Fruit fly (Drosophila melanogaster) whole organism, embryonic: ENCODE results near the gene CG14721.

ENCODE experiments used
- Ada2b ChIP-seq: fragments of 200-800 bp; sonication (Bioruptor generic); IDR thresholded peaks from 2 replicates; pipeline ENCODE4 v1.3.6; 2022; ENCODE audit warnings: missing biosample characterization, missing genetic modification characterization
- CG11456 ChIP-seq: fragments of 200-800 bp; sonication (Bioruptor generic); IDR thresholded peaks from 3 replicates; pipeline ENCODE4 v1.3.6; 2022; ENCODE audit warnings: missing biosample characterization, missing genetic modification characterization
- CG11696 ChIP-seq: fragments of 200-800 bp; sonication (Bioruptor generic); IDR thresholded peaks from 2 replicates; pipeline ENCODE4 v1.3.6; 2022; ENCODE audit warnings: missing biosample characterization, missing genetic modification characterization
- CG13287 ChIP-seq: fragments of 200-800 bp; sonication (Bioruptor generic); IDR thresholded peaks from 2 replicates; pipeline ENCODE4 v1.3.6; 2022; ENCODE audit warnings: missing biosample characterization, missing genetic modification characterization; ENCODE audit not compliant: partially characterized antibody
- CG13775 ChIP-seq: fragments of 200-800 bp; sonication (Bioruptor generic); optimal IDR thresholded peaks from 3 replicates; lab custom pipeline; 2017; ENCODE audit warnings: missing biosample characterization, mild to moderate bottlenecking, missing genetic modification characterization
- CG14710 ChIP-seq: fragments of 200-800 bp; sonication (Bioruptor generic); optimal IDR thresholded peaks from 3 replicates; lab custom pipeline; 2019; ENCODE audit warnings: missing biosample characterization, mild to moderate bottlenecking, missing genetic modification characterization, moderate library complexity
- CG14860 ChIP-seq: fragments of 200-800 bp; sonication (Bioruptor generic); IDR thresholded peaks from 3 replicates; pipeline ENCODE4 v1.3.6; 2022; ENCODE audit warnings: missing biosample characterization, missing genetic modification characterization; ENCODE audit not compliant: partially characterized antibody
- CG15514 ChIP-seq: fragments of 200-800 bp; sonication (Bioruptor generic); optimal IDR thresholded peaks from 3 replicates; lab custom pipeline; 2017; ENCODE audit warnings: missing biosample characterization, missing genetic modification characterization, mild to moderate bottlenecking, moderate library complexity, missing genetic modification reagents
- CG16813 ChIP-seq: fragments of 200-800 bp; sonication (Bioruptor generic); IDR thresholded peaks from 3 replicates; pipeline ENCODE4 v1.3.6; 2022; ENCODE audit warnings: missing biosample characterization, missing genetic modification characterization; ENCODE audit not compliant: partially characterized antibody
- CG17186 ChIP-seq: fragments of 200-800 bp; sonication (Bioruptor generic); optimal IDR thresholded peaks from 3 replicates; lab custom pipeline; 2017; ENCODE audit warnings: missing biosample characterization, missing genetic modification reagents, missing genetic modification characterization
- CG31441 ChIP-seq: fragments of 200-800 bp; sonication (Bioruptor generic); IDR thresholded peaks from 2 replicates; pipeline ENCODE4 v1.3.6; 2022; ENCODE audit warnings: missing biosample characterization, missing genetic modification characterization
- CG3281 ChIP-seq: fragments of 200-800 bp; sonication (Bioruptor generic); optimal IDR thresholded peaks from 3 replicates; lab custom pipeline; 2017; ENCODE audit warnings: missing biosample characterization, mild to moderate bottlenecking, missing genetic modification characterization
- CG34224 ChIP-seq: fragments of 200-800 bp; sonication (Bioruptor generic); IDR thresholded peaks from 3 replicates; pipeline ENCODE4 v1.3.6; 2022; ENCODE audit warnings: missing biosample characterization, missing genetic modification characterization; ENCODE audit not compliant: partially characterized antibody
- CG3847 ChIP-seq: fragments of 200-800 bp; sonication (Bioruptor generic); IDR thresholded peaks from 2 replicates; pipeline ENCODE4 v1.3.6; 2022; ENCODE audit warnings: missing biosample characterization, missing genetic modification characterization
- CG4617 ChIP-seq: fragments of 200-800 bp; sonication (Bioruptor generic); optimal IDR thresholded peaks from 3 replicates; lab custom pipeline; 2016; ENCODE audit warnings: missing biosample characterization, missing genetic modification characterization, borderline replicate concordance
- CG6791 ChIP-seq: fragments of 200-800 bp; sonication (Bioruptor generic); IDR thresholded peaks from 3 replicates; pipeline ENCODE4 v1.3.6; 2022; ENCODE audit warnings: missing biosample characterization, missing genetic modification characterization; ENCODE audit not compliant: partially characterized antibody
- CG9876 ChIP-seq: fragments of 200-800 bp; sonication (Bioruptor generic); optimal IDR thresholded peaks from 2 replicates; lab custom pipeline; 2016; ENCODE audit warnings: missing biosample characterization, missing genetic modification characterization
- CTCF ChIP-seq: fragments of 200-800 bp; sonication (Bioruptor generic); optimal IDR thresholded peaks from 2 replicates; lab custom pipeline; 2017; ENCODE audit warnings: missing biosample characterization, mild to moderate bottlenecking, missing genetic modification characterization, moderate library complexity
- Dll ChIP-seq: fragments of 200-800 bp; sonication (Bioruptor generic); IDR thresholded peaks from 4 replicates; pipeline ENCODE4 v1.3.6; 2022; ENCODE audit warnings: missing biosample characterization, missing genetic modification characterization; ENCODE audit not compliant: partially characterized antibody
- Dp ChIP-seq: fragments of 200-800 bp; sonication (Bioruptor generic); optimal IDR thresholded peaks from 2 replicates; lab custom pipeline; 2018; ENCODE audit warnings: missing biosample characterization, mild to moderate bottlenecking, missing genetic modification characterization, moderate library complexity
- Dref ChIP-seq: fragments of 200-800 bp; sonication (Bioruptor generic); IDR thresholded peaks from 2 replicates; pipeline ENCODE4 v1.3.6; 2022; ENCODE audit warnings: missing biosample characterization, missing genetic modification characterization
- Ets65A ChIP-seq: fragments of 200-800 bp; sonication (Bioruptor generic); peaks from one replicate; lab custom pipeline; 2016; ENCODE audit warnings: missing biosample characterization, missing genetic modification characterization
- Ets97D ChIP-seq: fragments of 200-800 bp; sonication (Bioruptor generic); optimal IDR thresholded peaks from 3 replicates; lab custom pipeline; 2016; ENCODE audit warnings: missing biosample characterization, missing genetic modification characterization
- HLH4C ChIP-seq: fragments of 200-800 bp; sonication (Bioruptor generic); IDR thresholded peaks from 3 replicates; pipeline ENCODE4 v1.3.6; 2022; ENCODE audit warnings: missing biosample characterization, missing genetic modification characterization; ENCODE audit not compliant: partially characterized antibody
- HmgZ ChIP-seq: fragments of 200-800 bp; sonication (Bioruptor generic); optimal IDR thresholded peaks from 2 replicates; lab custom pipeline; 2018; ENCODE audit warnings: missing biosample characterization, mild to moderate bottlenecking, missing genetic modification characterization
- MESR4 ChIP-seq: fragments of 200-800 bp; sonication (Bioruptor generic); optimal IDR thresholded peaks from 2 replicates; lab custom pipeline; 2018; ENCODE audit warnings: missing biosample characterization, mild to moderate bottlenecking, missing genetic modification characterization, moderate library complexity
- Med ChIP-seq: fragments of 200-800 bp; sonication (Bioruptor generic); peaks from one replicate; lab custom pipeline; 2016; ENCODE audit warnings: missing biosample characterization, missing genetic modification characterization, mild to moderate bottlenecking, inconsistent platforms, moderate library complexity
- Scr ChIP-seq: fragments of 200-800 bp; sonication (Bioruptor generic); IDR thresholded peaks from 2 replicates; pipeline ENCODE4 v1.3.6; 2022; ENCODE audit warnings: missing biosample characterization, missing genetic modification characterization; ENCODE audit not compliant: partially characterized antibody
- Sry-δ ChIP-seq: fragments of 200-800 bp; sonication (Bioruptor generic); optimal IDR thresholded peaks from 2 replicates; lab custom pipeline; 2016; ENCODE audit warnings: missing biosample characterization, missing genetic modification characterization
- YL-1 ChIP-seq: fragments of 200-800 bp; sonication (Bioruptor generic); optimal IDR thresholded peaks from 3 replicates; lab custom pipeline; 2017; ENCODE audit warnings: missing biosample characterization, mild to moderate bottlenecking, missing genetic modification characterization
- ato ChIP-seq: fragments of 200-800 bp; sonication (Bioruptor generic); IDR thresholded peaks from 2 replicates; pipeline ENCODE4 v1.3.6; 2022; ENCODE audit warnings: missing biosample characterization, missing genetic modification characterization; ENCODE audit not compliant: partially characterized antibody
- bbx ChIP-seq: fragments of 200-800 bp; sonication (Bioruptor generic); IDR thresholded peaks from 2 replicates; pipeline ENCODE4 v1.3.6; 2022; ENCODE audit warnings: missing biosample characterization, missing genetic modification characterization; ENCODE audit not compliant: partially characterized antibody
- gcm2 ChIP-seq: fragments of 200-800 bp; sonication (Bioruptor generic); optimal IDR thresholded peaks from 2 replicates; lab custom pipeline; 2016; ENCODE audit warnings: missing biosample characterization, missing genetic modification characterization
- hb ChIP-seq: fragments of 200-800 bp; sonication (Bioruptor generic); IDR thresholded peaks from 3 replicates; pipeline ENCODE4 v1.3.6; 2022; ENCODE audit warnings: missing biosample characterization, missing genetic modification characterization; ENCODE audit not compliant: partially characterized antibody
- klu ChIP-seq: fragments of 200-800 bp; sonication (Bioruptor generic); IDR thresholded peaks from 2 replicates; pipeline ENCODE4 v1.3.6; 2022; ENCODE audit warnings: missing biosample characterization, missing genetic modification characterization
- mam ChIP-seq: fragments of 200-800 bp; sonication (Bioruptor generic); optimal IDR thresholded peaks from 3 replicates; lab custom pipeline; 2016; ENCODE audit warnings: missing biosample characterization, missing genetic modification characterization
- mld ChIP-seq: fragments of 200-800 bp; sonication (Bioruptor generic); IDR thresholded peaks from 3 replicates; pipeline ENCODE4 v1.3.6; 2022; ENCODE audit warnings: missing biosample characterization, missing genetic modification characterization; ENCODE audit not compliant: partially characterized antibody
- nmo ChIP-seq: fragments of 200-800 bp; sonication (Bioruptor generic); optimal IDR thresholded peaks from 2 replicates; lab custom pipeline; 2018; ENCODE audit warnings: missing biosample characterization, mild to moderate bottlenecking, missing genetic modification characterization, moderate library complexity
- org-1 ChIP-seq: fragments of 200-800 bp; sonication (Bioruptor generic); optimal IDR thresholded peaks from 2 replicates; lab custom pipeline; 2017; ENCODE audit warnings: missing biosample characterization, missing genetic modification characterization
- phol ChIP-seq: fragments of 200-800 bp; sonication (Bioruptor generic); optimal IDR thresholded peaks from 3 replicates; lab custom pipeline; 2018; ENCODE audit warnings: missing biosample characterization, mild to moderate bottlenecking, missing genetic modification characterization, moderate library complexity
- ro ChIP-seq: fragments of 200-800 bp; sonication (Bioruptor generic); IDR thresholded peaks from 2 replicates; pipeline ENCODE4 v1.3.6; 2022; ENCODE audit warnings: missing biosample characterization, missing genetic modification characterization
- sens ChIP-seq: fragments of 200-800 bp; sonication (Bioruptor generic); peaks from one replicate; lab custom pipeline; 2016; ENCODE audit warnings: missing biosample characterization, missing genetic modification characterization
- sima ChIP-seq: fragments of 200-800 bp; sonication (Bioruptor generic); optimal IDR thresholded peaks from 2 replicates; lab custom pipeline; 2016; ENCODE audit warnings: missing biosample characterization, missing genetic modification characterization
- slbo ChIP-seq: fragments of 200-800 bp; sonication (Bioruptor generic); IDR thresholded peaks from 2 replicates; pipeline ENCODE4 v1.3.6; 2022; ENCODE audit warnings: missing biosample characterization, missing genetic modification characterization
- tna ChIP-seq: fragments of 200-800 bp; sonication (Bioruptor generic); IDR thresholded peaks from 2 replicates; pipeline ENCODE4 v1.3.6; 2022; ENCODE audit warnings: missing biosample characterization, missing genetic modification characterization; ENCODE audit not compliant: partially characterized antibody
- vnd ChIP-seq: fragments of 200-800 bp; sonication (Bioruptor generic); IDR thresholded peaks from 3 replicates; pipeline ENCODE4 v1.3.6; 2022; ENCODE audit warnings: missing biosample characterization, missing genetic modification characterization; ENCODE audit not compliant: partially characterized antibody
- zen2 ChIP-seq: fragments of 200-800 bp; sonication (Bioruptor generic); IDR thresholded peaks from 3 replicates; pipeline ENCODE4 v1.3.6; 2022; ENCODE audit warnings: missing biosample characterization, missing genetic modification characterization; ENCODE audit not compliant: partially characterized antibody

CG14721 gene

dm6 chr3R:11749297-11750293 lies 14.3 kb downstream of the CG14721 start, which contains the start of gene CG6923 (continued):
- TF ChIP-seq CG14710 (tag; lab: Kevin White, UChicago) = peak; percentile 21
- TF ChIP-seq bbx (GFP tag; lab: Robert Waterston, UW) = peak; percentile 89
- TF ChIP-seq ato (GFP tag; lab: Robert Waterston, UW) = peak; percentile 62
- peak; percentile 79 for TF ChIP-seq CG14860 (GFP tag; lab: Robert Waterston, UW)
- no peak for TF ChIP-seq ro (GFP tag; lab: Robert Waterston, UW)
- no peak for TF ChIP-seq gcm2
- TF ChIP-seq CG16813 (GFP tag; lab: Robert Waterston, UW) = peak; percentile 86
- peak; percentile 7 for TF ChIP-seq MESR4 (GFP tag; lab: Kevin White, UChicago)
- TF ChIP-seq vnd = peak; percentile 85
- TF ChIP-seq tna = peak; percentile 80
- TF ChIP-seq mld = peak; percentile 84; the same call in 2 of the 3 replicates
- no peak for TF ChIP-seq CG9876 (GFP tag; lab: Kevin White, UChicago)
- peak; percentile 79 for TF ChIP-seq CG13287
- peak; percentile 74 for TF ChIP-seq Med (GFP tag; lab: Kevin White, UChicago)
- no peak for TF ChIP-seq CG11696 (GFP tag; lab: Robert Waterston, UW)
- no peak for TF ChIP-seq org-1 (GFP tag; lab: Kevin White, UChicago)
- TF ChIP-seq Dp = peak; percentile 80
- TF ChIP-seq klu (GFP tag; lab: Robert Waterston, UW) = no peak
- peak; percentile 62 for TF ChIP-seq Dref
- TF ChIP-seq Ada2b (GFP tag; lab: Robert Waterston, UW) = no peak
- no peak for TF ChIP-seq CTCF (GFP tag; lab: Kevin White, UChicago)
- TF ChIP-seq CG34224 (GFP tag; lab: Robert Waterston, UW) = peak; percentile 74
- TF ChIP-seq CG3847 = peak; percentile 25; the same call in 1 of the 2 replicates
- peak; percentile 66 for TF ChIP-seq Ets65A
- no peak for TF ChIP-seq CG11456
- TF ChIP-seq mam (GFP tag; lab: Kevin White, UChicago) = peak; percentile 20
- peak; percentile 84 for TF ChIP-seq Sry-δ (GFP tag; lab: Kevin White, UChicago)
- peak; percentile 35 for TF ChIP-seq CG17186
- peak; percentile 25; the same call in 1 of the 2 replicates for TF ChIP-seq slbo (GFP tag; lab: Robert Waterston, UW)
- TF ChIP-seq HLH4C (GFP tag; lab: Robert Waterston, UW) = peak; percentile 85
- TF ChIP-seq CG4617 = peak; percentile 51
- peak; percentile 59 for TF ChIP-seq Ets97D
- TF ChIP-seq Dll (GFP tag; lab: Robert Waterston, UW) = peak; percentile 86
- peak; percentile 31 for TF ChIP-seq CG13775
- TF ChIP-seq Scr (GFP tag; lab: Robert Waterston, UW) = peak; percentile 87
- peak; percentile 82 for TF ChIP-seq zen2 (GFP tag; lab: Robert Waterston, UW)
- peak; percentile 45 for TF ChIP-seq HmgZ (tag; lab: Kevin White, UChicago)
- peak; percentile 4 for TF ChIP-seq YL-1 (GFP tag; lab: Kevin White, UChicago)
- TF ChIP-seq nmo (GFP tag; lab: Kevin White, UChicago) = peak; percentile 42
- no peak for TF ChIP-seq CG31441 (GFP tag; lab: Robert Waterston, UW)
- TF ChIP-seq CG6791 (GFP tag; lab: Robert Waterston, UW) = peak; percentile 92
- peak; percentile 69 for TF ChIP-seq CG15514 (GFP tag; lab: Kevin White, UChicago)
- peak; percentile 87 for TF ChIP-seq hb (GFP tag; lab: Robert Waterston, UW)
- TF ChIP-seq sima = no peak
- no peak for TF ChIP-seq CG3281 (GFP tag; lab: Kevin White, UChicago)
- TF ChIP-seq sens (GFP tag; lab: Kevin White, UChicago) = peak; percentile 66
- TF ChIP-seq phol (tag; lab: Kevin White, UChicago) = peak; percentile 23
